Fruit fly (Drosophila melanogaster): ENCODE measurements around the gene CG42637.
A peak's percentile ranks its signal among the peaks of the same experiment; 100 is the strongest.

CG42637 gene

dm6 chr3L:19687200-19687687 lies 106.1 kb downstream of the CG42637 start, which contains the start of the genes CG8765 and Gbeta76C (continued):
- TF ChIP-seq Usf (GFP tag; optimal IDR thresholded peaks at IDR 0.05) = no peak
- TF ChIP-seq pb (GFP tag; optimal IDR thresholded peaks at IDR 0.05) = no peak
- no peak for TF ChIP-seq grn (GFP tag; optimal IDR thresholded peaks at IDR 0.05)
- TF ChIP-seq tx (GFP tag; optimal IDR thresholded peaks at IDR 0.05) = peak; percentile 52
- no peak for TF ChIP-seq CG32772 (GFP tag; IDR thresholded peaks at IDR 0.05)
- peak; percentile 16 for TF ChIP-seq tin (GFP tag; optimal IDR thresholded peaks at IDR 0.05)
- peak; percentile 24 for TF ChIP-seq CG13123 (GFP tag; optimal IDR thresholded peaks at IDR 0.05)
- TF ChIP-seq Jarid2 (GFP tag; optimal IDR thresholded peaks at IDR 0.05) = no peak
- no peak for TF ChIP-seq Mrtf (GFP tag; IDR thresholded peaks at IDR 0.05)
- TF ChIP-seq pzg (GFP tag; optimal IDR thresholded peaks at IDR 0.05) = peak; percentile 99
- no peak for TF ChIP-seq CG14860 (GFP tag; IDR thresholded peaks at IDR 0.05; ENCODE audit: partially characterized antibody)
- TF ChIP-seq CG14667 (GFP tag; IDR thresholded peaks at IDR 0.05) = no peak
- TF ChIP-seq cad (GFP tag; optimal IDR thresholded peaks at IDR 0.05) = no peak
- peak in 1 of 3 experiments; percentile 77 for TF ChIP-seq Stat92E (GFP tag; optimal IDR thresholded peaks at IDR 0.05)
- no peak for TF ChIP-seq Xrp1 (GFP tag; IDR thresholded peaks at IDR 0.05)
- peak; percentile 71 for TF ChIP-seq CG2120 (GFP tag; optimal IDR thresholded peaks at IDR 0.05)
- TF ChIP-seq CG3847 (GFP tag; IDR thresholded peaks at IDR 0.05) = peak; percentile 88
- no peak for TF ChIP-seq en (GFP tag; optimal IDR thresholded peaks at IDR 0.05)
- TF ChIP-seq MTF-1 (GFP tag; optimal IDR thresholded peaks at IDR 0.05; ENCODE audit: borderline replicate concordance) = no peak
- TF ChIP-seq D19A (tag; optimal IDR thresholded peaks at IDR 0.05) = no peak
- no peak for TF ChIP-seq HLHmδ (GFP tag; optimal IDR thresholded peaks at IDR 0.05)
- TF ChIP-seq Hey (tag; optimal IDR thresholded peaks at IDR 0.05) = no peak
- peak; percentile 50 for TF ChIP-seq CG9609 (GFP tag; optimal IDR thresholded peaks at IDR 0.05)
- TF ChIP-seq her (GFP tag; optimal IDR thresholded peaks at IDR 0.05) = peak; percentile 65
- peak; percentile 88 for TF ChIP-seq ranshi (GFP tag; IDR thresholded peaks at IDR 0.05)
- no peak for TF ChIP-seq yki (optimal IDR thresholded peaks at IDR 0.05)
- peak; percentile 27; the same call in 1 of the 3 replicates for TF ChIP-seq dysf (GFP tag; IDR thresholded peaks at IDR 0.05)
- no peak for TF ChIP-seq sqz (GFP tag; optimal IDR thresholded peaks at IDR 0.05)
- no peak for TF ChIP-seq C15 (GFP tag; IDR thresholded peaks at IDR 0.05)
- no peak for TF ChIP-seq gt (GFP tag; IDR thresholded peaks at IDR 0.05)
- TF ChIP-seq Side (GFP tag; optimal IDR thresholded peaks at IDR 0.05) = peak; percentile 53
- no peak for TF ChIP-seq CG11560 (tag; IDR thresholded peaks at IDR 0.05)
- TF ChIP-seq Taf1 (GFP tag; IDR thresholded peaks at IDR 0.05) = no peak
- no peak for TF ChIP-seq Bdp1 (GFP tag; optimal IDR thresholded peaks at IDR 0.05)
- peak; percentile 55 for TF ChIP-seq fu2 (GFP tag; optimal IDR thresholded peaks at IDR 0.05)
- TF ChIP-seq zfh2 (GFP tag; optimal IDR thresholded peaks at IDR 0.05) = peak; percentile 65
- no peak for TF ChIP-seq stc (GFP tag; IDR thresholded peaks at IDR 0.05)
- TF ChIP-seq CG10462 (GFP tag; optimal IDR thresholded peaks at IDR 0.05) = no peak
- no peak for TF ChIP-seq Trl (optimal IDR thresholded peaks at IDR 0.05)
- TF ChIP-seq Trl (GFP tag; optimal IDR thresholded peaks at IDR 0.05) = peak; percentile 67
- TF ChIP-seq Lim3 (GFP tag; IDR thresholded peaks at IDR 0.05) = no peak
- TF ChIP-seq repo (GFP tag; optimal IDR thresholded peaks at IDR 0.05) = peak; percentile 10
- peak; percentile 12; the same call in 1 of the 2 replicates for TF ChIP-seq sisA (GFP tag; IDR thresholded peaks at IDR 0.05)
- TF ChIP-seq ham (GFP tag; IDR thresholded peaks at IDR 0.05) = no peak
- peak; percentile 45 for TF ChIP-seq nmo (GFP tag; optimal IDR thresholded peaks at IDR 0.05)
- TF ChIP-seq cg (GFP tag; optimal IDR thresholded peaks at IDR 0.05) = no peak
- peak; percentile 17 for TF ChIP-seq CG5245 (GFP tag; optimal IDR thresholded peaks at IDR 0.05)
- TF ChIP-seq Ravus (GFP tag; IDR thresholded peaks at IDR 0.05) = no peak
- no peak for TF ChIP-seq pfk (GFP tag; optimal IDR thresholded peaks at IDR 0.05)
- no peak for TF ChIP-seq CG2678 (tag; optimal IDR thresholded peaks at IDR 0.05)
- TF ChIP-seq HmgD (GFP tag; optimal IDR thresholded peaks at IDR 0.05) = peak; percentile 76
- no peak for TF ChIP-seq az2 (GFP tag; optimal IDR thresholded peaks at IDR 0.05)
- peak; percentile 42; the same call in 1 of the 3 replicates for TF ChIP-seq CG34422 (GFP tag; IDR thresholded peaks at IDR 0.05)
